Fruit fly (Drosophila melanogaster) whole organism, prepupa: ENCODE data around the gene CG5079.

Experiments
- CG11294 ChIP-seq: fragments of 200-800 bp; sonication (Bioruptor generic); IDR thresholded peaks from 2 replicates; pipeline ENCODE4 v1.3.6; 2022; ENCODE audit warnings: missing biosample characterization, missing genetic modification characterization
- CG11762 ChIP-seq: fragments of 200-800 bp; sonication (Bioruptor generic); optimal IDR thresholded peaks from 3 replicates; lab custom pipeline; 2016; ENCODE audit warnings: missing biosample characterization, missing genetic modification characterization; ENCODE audit not compliant: insufficient read depth
- CG6163 ChIP-seq: fragments of 200-800 bp; sonication (Bioruptor generic); IDR thresholded peaks from 3 replicates; pipeline ENCODE4 v1.3.6; 2022; ENCODE audit warnings: missing biosample characterization, missing genetic modification characterization
- CG6792 ChIP-seq: fragments of 200-800 bp; sonication (Bioruptor generic); optimal IDR thresholded peaks from 3 replicates; lab custom pipeline; 2016; ENCODE audit warnings: missing biosample characterization, missing genetic modification characterization
- CG8632 ChIP-seq: fragments of 200-800 bp; sonication (Bioruptor generic); optimal IDR thresholded peaks from 3 replicates; lab custom pipeline; 2016; ENCODE audit warnings: missing biosample characterization, missing genetic modification characterization
- Ets21C ChIP-seq: fragments of 200-800 bp; sonication (Bioruptor generic); optimal IDR thresholded peaks from 3 replicates; lab custom pipeline; 2016; ENCODE audit warnings: missing biosample characterization, missing genetic modification characterization
- Gug ChIP-seq: fragments of 200-800 bp; sonication (Bioruptor generic); IDR thresholded peaks from 2 replicates; pipeline ENCODE4 v1.3.6; 2022; ENCODE audit warnings: missing biosample characterization, missing genetic modification characterization
- OdsH ChIP-seq: fragments of 200-800 bp; sonication (Bioruptor generic); optimal IDR thresholded peaks from 3 replicates; lab custom pipeline; 2016; ENCODE audit warnings: missing biosample characterization, missing genetic modification characterization
- dsx ChIP-seq: fragments of 200-800 bp; optimal IDR thresholded peaks from 3 replicates; lab custom pipeline; 2019; ENCODE audit warnings: missing biosample characterization, mild to moderate bottlenecking, missing genetic modification characterization, moderate library complexity; ENCODE audit not compliant: poor library complexity, severe bottlenecking

dm6 chr3R:25648258-25648606 is 34.8 kb downstream of the CG5079 start:
- TF ChIP-seq dsx (GFP tag; lab: Kevin White, UChicago) (peak; percentile 63), CG11762 (no peak), Gug (GFP tag; lab: Robert Waterston, UW) (no peak), CG6792 (GFP tag; lab: Kevin White, UChicago) (no peak), CG8632 (GFP tag; lab: Kevin White, UChicago) (no peak), Ets21C (GFP tag; lab: Kevin White, UChicago) (no peak), OdsH (GFP tag; lab: Kevin White, UChicago) (no peak), CG6163 (GFP tag; lab: Robert Waterston, UW) (no peak), CG11294 (GFP tag; lab: Robert Waterston, UW) (no peak)
